Fruit fly (Drosophila melanogaster): ENCODE measurements around the gene CG42717.
A peak's percentile ranks its signal among the peaks of the same experiment; 100 is the strongest.

The CG42717 gene

dm6 chr3L:16048722-16049459, 15.9 kb upstream of the CG42717 start:
- TF ChIP-seq CG12768 (GFP tag; optimal IDR thresholded peaks at IDR 0.05): no peak
- no peak for TF ChIP-seq cnc (optimal IDR thresholded peaks at IDR 0.05)
- TF ChIP-seq toe (GFP tag; optimal IDR thresholded peaks at IDR 0.05): no peak
- no peak for TF ChIP-seq kay (GFP tag; ENCODE audit: borderline replicate concordance)
- no peak for TF ChIP-seq pad (GFP tag; optimal IDR thresholded peaks at IDR 0.05)
- TF ChIP-seq Mnt (GFP tag; optimal IDR thresholded peaks at IDR 0.05): no peak
- no peak for TF ChIP-seq Hr96 (GFP tag; optimal IDR thresholded peaks at IDR 0.05)
- TF ChIP-seq CG7045 (GFP tag; optimal IDR thresholded peaks at IDR 0.05): no peak
- TF ChIP-seq cic (GFP tag; optimal IDR thresholded peaks at IDR 0.05): no peak
- no peak for TF ChIP-seq tj (GFP tag; optimal IDR thresholded peaks at IDR 0.05)
- TF ChIP-seq CG33017 (tag; optimal IDR thresholded peaks at IDR 0.05): no peak
- TF ChIP-seq CG14711 (tag; optimal IDR thresholded peaks at IDR 0.05): no peak
- TF ChIP-seq Crg-1 (GFP tag; optimal IDR thresholded peaks at IDR 0.05): no peak

dm6 chr3L:16048086-16048485, 15.1 kb upstream of the CG42717 start:
- no peak for TF ChIP-seq CG14711 (tag; optimal IDR thresholded peaks at IDR 0.05)
- TF ChIP-seq bab1 (GFP tag; optimal IDR thresholded peaks at IDR 0.05): peak; percentile 49
- TF ChIP-seq CG11617 (GFP tag; optimal IDR thresholded peaks at IDR 0.05): peak; percentile 5
- TF ChIP-seq ovo (GFP tag; optimal IDR thresholded peaks at IDR 0.05): no peak
- TF ChIP-seq Clk (GFP tag; optimal IDR thresholded peaks at IDR 0.05): peak; percentile 27
- TF ChIP-seq CG1620 (GFP tag; optimal IDR thresholded peaks at IDR 0.05): no peak
- peak; percentile 17 for TF ChIP-seq CG33017 (tag; optimal IDR thresholded peaks at IDR 0.05)
- TF ChIP-seq CG12768 (GFP tag; optimal IDR thresholded peaks at IDR 0.05): peak; percentile 64
- TF ChIP-seq CG7045 (GFP tag; optimal IDR thresholded peaks at IDR 0.05): peak; percentile 49
- peak; percentile 68 for TF ChIP-seq pad (GFP tag; optimal IDR thresholded peaks at IDR 0.05)
- peak; percentile 37 for TF ChIP-seq CG7101 (tag; optimal IDR thresholded peaks at IDR 0.05)
- no peak for TF ChIP-seq toe (GFP tag; optimal IDR thresholded peaks at IDR 0.05)
- peak; percentile 4 for TF ChIP-seq Mnt (GFP tag; optimal IDR thresholded peaks at IDR 0.05)
- no peak for TF ChIP-seq CG5204 (GFP tag; optimal IDR thresholded peaks at IDR 0.05)
- TF ChIP-seq tj (GFP tag; optimal IDR thresholded peaks at IDR 0.05): peak; percentile 36
- TF ChIP-seq kay (GFP tag; ENCODE audit: borderline replicate concordance): peak; percentile 56
- TF ChIP-seq cnc (optimal IDR thresholded peaks at IDR 0.05): no peak

dm6 chr3L:16047105-16047504, 14.1 kb upstream of the CG42717 start:
- no peak for TF ChIP-seq Clk (GFP tag; optimal IDR thresholded peaks at IDR 0.05)
- no peak for TF ChIP-seq CG11617 (GFP tag; optimal IDR thresholded peaks at IDR 0.05)
- no peak for TF ChIP-seq CG12768 (GFP tag; optimal IDR thresholded peaks at IDR 0.05)
- no peak for TF ChIP-seq tj (GFP tag; optimal IDR thresholded peaks at IDR 0.05)
- no peak for TF ChIP-seq CG7101 (tag; optimal IDR thresholded peaks at IDR 0.05)
- no peak for TF ChIP-seq Mnt (GFP tag; optimal IDR thresholded peaks at IDR 0.05)
- no peak for TF ChIP-seq bab1 (GFP tag; optimal IDR thresholded peaks at IDR 0.05)
- no peak for TF ChIP-seq cnc (optimal IDR thresholded peaks at IDR 0.05)
- TF ChIP-seq cic (GFP tag; optimal IDR thresholded peaks at IDR 0.05): no peak
- TF ChIP-seq Hr96 (GFP tag; optimal IDR thresholded peaks at IDR 0.05): no peak
- no peak for TF ChIP-seq CG7045 (GFP tag; optimal IDR thresholded peaks at IDR 0.05)
- TF ChIP-seq CG14711 (tag; optimal IDR thresholded peaks at IDR 0.05): no peak
- no peak for TF ChIP-seq kay (GFP tag; ENCODE audit: borderline replicate concordance)

dm6 chr3L:16046387-16047066, 13.5 kb upstream of the CG42717 start:
- TF ChIP-seq ovo (GFP tag; optimal IDR thresholded peaks at IDR 0.05) (peak; percentile 42), cnc (optimal IDR thresholded peaks at IDR 0.05) (no peak), CG7045 (GFP tag; optimal IDR thresholded peaks at IDR 0.05) (no peak), Crg-1 (GFP tag; optimal IDR thresholded peaks at IDR 0.05) (peak; percentile 60), CG14711 (tag; optimal IDR thresholded peaks at IDR 0.05) (peak; percentile 28), CG7101 (tag; optimal IDR thresholded peaks at IDR 0.05) (peak; percentile 49), cic (GFP tag; optimal IDR thresholded peaks at IDR 0.05) (peak; percentile 97), kay (GFP tag; ENCODE audit: borderline replicate concordance) (peak; percentile 93), CG33017 (tag; optimal IDR thresholded peaks at IDR 0.05) (peak; percentile 72), CG12768 (GFP tag; optimal IDR thresholded peaks at IDR 0.05) (peak; percentile 76), Mnt (GFP tag; optimal IDR thresholded peaks at IDR 0.05) (peak; percentile 73), CG11617 (GFP tag; optimal IDR thresholded peaks at IDR 0.05) (peak; percentile 7), pad (GFP tag; optimal IDR thresholded peaks at IDR 0.05) (no peak), CG5204 (GFP tag; optimal IDR thresholded peaks at IDR 0.05) (no peak), tj (GFP tag; optimal IDR thresholded peaks at IDR 0.05) (no peak), Clk (GFP tag; optimal IDR thresholded peaks at IDR 0.05) (no peak), toe (GFP tag; optimal IDR thresholded peaks at IDR 0.05) (peak; percentile 36), Hr96 (GFP tag; optimal IDR thresholded peaks at IDR 0.05) (peak; percentile 49), bab1 (GFP tag; optimal IDR thresholded peaks at IDR 0.05) (peak; percentile 30), CG1620 (GFP tag; optimal IDR thresholded peaks at IDR 0.05) (peak; percentile 11)

dm6 chr3L:16045831-16046336, 12.9 kb upstream of the CG42717 start:
- TF ChIP-seq cic (GFP tag; optimal IDR thresholded peaks at IDR 0.05): no peak
- peak; percentile 81 for TF ChIP-seq Clk (GFP tag; optimal IDR thresholded peaks at IDR 0.05)
- peak; percentile 54 for TF ChIP-seq ovo (GFP tag; optimal IDR thresholded peaks at IDR 0.05)
- peak; percentile 88 for TF ChIP-seq CG5204 (GFP tag; optimal IDR thresholded peaks at IDR 0.05)
- peak; percentile 75 for TF ChIP-seq Mnt (GFP tag; optimal IDR thresholded peaks at IDR 0.05)
- TF ChIP-seq pad (GFP tag; optimal IDR thresholded peaks at IDR 0.05): peak; percentile 77
- peak; percentile 89 for TF ChIP-seq CG12768 (GFP tag; optimal IDR thresholded peaks at IDR 0.05)
- no peak for TF ChIP-seq cnc (optimal IDR thresholded peaks at IDR 0.05)
- peak; percentile 58 for TF ChIP-seq tj (GFP tag; optimal IDR thresholded peaks at IDR 0.05)
- TF ChIP-seq Crg-1 (GFP tag; optimal IDR thresholded peaks at IDR 0.05): peak; percentile 30
- peak; percentile 96 for TF ChIP-seq CG7101 (tag; optimal IDR thresholded peaks at IDR 0.05)
- TF ChIP-seq Hr96 (GFP tag; optimal IDR thresholded peaks at IDR 0.05): peak; percentile 66
- TF ChIP-seq toe (GFP tag; optimal IDR thresholded peaks at IDR 0.05): peak; percentile 42
- peak; percentile 97 for TF ChIP-seq CG33017 (tag; optimal IDR thresholded peaks at IDR 0.05)
- peak; percentile 89 for TF ChIP-seq CG7045 (GFP tag; optimal IDR thresholded peaks at IDR 0.05)
- peak; percentile 98 for TF ChIP-seq CG14711 (tag; optimal IDR thresholded peaks at IDR 0.05)
- TF ChIP-seq kay (GFP tag; ENCODE audit: borderline replicate concordance): peak; percentile 91
- TF ChIP-seq CG11617 (GFP tag; optimal IDR thresholded peaks at IDR 0.05): peak; percentile 89
- TF ChIP-seq CG1620 (GFP tag; optimal IDR thresholded peaks at IDR 0.05): peak; percentile 67
- peak; percentile 98 for TF ChIP-seq bab1 (GFP tag; optimal IDR thresholded peaks at IDR 0.05)
